Fruit fly (Drosophila melanogaster) whole organism, adult: ENCODE data around the gene EAChm.

ENCODE experiments used
- CG12768 ChIP-seq: fragments of 200-800 bp; sonication (Bioruptor generic); optimal IDR thresholded peaks from 2 replicates; lab custom pipeline; 2017; ENCODE audit warnings: missing biosample characterization, missing genetic modification characterization, mild to moderate bottlenecking, moderate library complexity, missing genetic modification reagents
- CG1620 ChIP-seq: fragments of 200-800 bp; sonication (Bioruptor generic); optimal IDR thresholded peaks from 2 replicates; lab custom pipeline; 2016; ENCODE audit warnings: missing biosample characterization, missing genetic modification characterization
- CG33017 ChIP-seq: fragments of 200-800 bp; sonication (Bioruptor generic); optimal IDR thresholded peaks from 2 replicates; lab custom pipeline; 2018; ENCODE audit warnings: missing biosample characterization, mild to moderate bottlenecking, missing genetic modification characterization, moderate library complexity
- Clk ChIP-seq: fragments of 200-800 bp; sonication (Bioruptor generic); optimal IDR thresholded peaks from 2 replicates; lab custom pipeline; 2017; ENCODE audit warnings: missing biosample characterization, missing genetic modification characterization
- Mnt ChIP-seq: fragments of 200-800 bp; sonication (Bioruptor generic); optimal IDR thresholded peaks from 2 replicates; lab custom pipeline; 2016; ENCODE audit warnings: missing biosample characterization, mild to moderate bottlenecking, missing genetic modification characterization
- ovo ChIP-seq: fragments of 200-800 bp; sonication (Bioruptor generic); optimal IDR thresholded peaks from 2 replicates; lab custom pipeline; 2016; ENCODE audit warnings: missing biosample characterization, missing genetic modification characterization

- TF ChIP-seq CG1620 (GFP tag; lab: Kevin White, UChicago) = no peak
- no peak for TF ChIP-seq Clk (GFP tag; lab: Kevin White, UChicago)
- TF ChIP-seq CG33017 (tag; lab: Kevin White, UChicago) = no peak
- no peak for TF ChIP-seq Mnt (GFP tag; lab: Kevin White, UChicago)
- no peak for TF ChIP-seq ovo
- TF ChIP-seq CG12768 = no peak
These were observed 29.7 kb downstream of the EAChm start for dm6 chr3L:15084288-15084687.
